Worm (Caenorhabditis elegans): Measurements from ENCODE around the gene lys-1.

Gene lys-1

DNA sequence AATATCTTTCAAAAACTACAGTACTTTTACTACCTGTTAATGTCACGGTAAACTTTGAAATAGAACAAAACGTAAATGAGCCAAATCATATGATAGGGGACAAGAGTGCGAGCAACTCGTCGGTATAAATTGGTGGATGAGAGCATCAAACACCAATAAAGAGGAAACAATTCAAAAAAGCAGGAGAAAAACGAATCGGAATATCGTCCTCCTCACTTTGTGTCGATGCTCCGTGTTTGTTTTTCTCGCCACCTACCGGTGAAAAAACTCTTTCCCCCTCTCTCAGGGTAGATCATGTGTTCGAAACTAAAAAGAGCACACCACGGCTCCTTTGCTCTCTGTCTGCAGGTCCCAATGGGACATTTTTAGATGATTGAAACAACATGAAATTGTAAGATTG, 50.4 kb downstream of the lys-1 start:
- peak; percentile 16 for TF ChIP-seq lin-14 (GFP tag; optimal IDR thresholded peaks at IDR 0.05)
- TF ChIP-seq zag-1 (tag; optimal IDR thresholded peaks at IDR 0.05): no peak
- TF ChIP-seq ces-1 (GFP tag; optimal IDR thresholded peaks at IDR 0.05): no peak
- peak; percentile 15 for TF ChIP-seq tbx-2 (tag; optimal IDR thresholded peaks at IDR 0.05)
- TF ChIP-seq C34B4.2 (tag; optimal IDR thresholded peaks at IDR 0.05): no peak
- no peak for TF ChIP-seq swsn-7 (tag; optimal IDR thresholded peaks at IDR 0.05)
- no peak for TF ChIP-seq fkh-8 (tag; optimal IDR thresholded peaks at IDR 0.05)
- no peak for TF ChIP-seq ztf-11 (tag; optimal IDR thresholded peaks at IDR 0.05)
- TF ChIP-seq lin-35 (GFP tag; optimal IDR thresholded peaks at IDR 0.05): no peak
- no peak for TF ChIP-seq irx-1 (tag; optimal IDR thresholded peaks at IDR 0.05)
- no peak for TF ChIP-seq sox-4 (tag; optimal IDR thresholded peaks at IDR 0.05)
- no peak for TF ChIP-seq unc-30 (tag; optimal IDR thresholded peaks at IDR 0.05)
- TF ChIP-seq ztf-4 (tag; optimal IDR thresholded peaks at IDR 0.05): no peak
- no peak for TF ChIP-seq ceh-63 (GFP tag; optimal IDR thresholded peaks at IDR 0.05)
- no peak for TF ChIP-seq lir-3 (tag; optimal IDR thresholded peaks at IDR 0.05; ENCODE audit: poor library complexity)
- TF ChIP-seq alr-1 (tag; optimal IDR thresholded peaks at IDR 0.05; ENCODE audit: borderline replicate concordance): no peak
